Fruit fly (Drosophila melanogaster): Measurements from ENCODE around the gene CG12065.

Gene CG12065

DNA sequence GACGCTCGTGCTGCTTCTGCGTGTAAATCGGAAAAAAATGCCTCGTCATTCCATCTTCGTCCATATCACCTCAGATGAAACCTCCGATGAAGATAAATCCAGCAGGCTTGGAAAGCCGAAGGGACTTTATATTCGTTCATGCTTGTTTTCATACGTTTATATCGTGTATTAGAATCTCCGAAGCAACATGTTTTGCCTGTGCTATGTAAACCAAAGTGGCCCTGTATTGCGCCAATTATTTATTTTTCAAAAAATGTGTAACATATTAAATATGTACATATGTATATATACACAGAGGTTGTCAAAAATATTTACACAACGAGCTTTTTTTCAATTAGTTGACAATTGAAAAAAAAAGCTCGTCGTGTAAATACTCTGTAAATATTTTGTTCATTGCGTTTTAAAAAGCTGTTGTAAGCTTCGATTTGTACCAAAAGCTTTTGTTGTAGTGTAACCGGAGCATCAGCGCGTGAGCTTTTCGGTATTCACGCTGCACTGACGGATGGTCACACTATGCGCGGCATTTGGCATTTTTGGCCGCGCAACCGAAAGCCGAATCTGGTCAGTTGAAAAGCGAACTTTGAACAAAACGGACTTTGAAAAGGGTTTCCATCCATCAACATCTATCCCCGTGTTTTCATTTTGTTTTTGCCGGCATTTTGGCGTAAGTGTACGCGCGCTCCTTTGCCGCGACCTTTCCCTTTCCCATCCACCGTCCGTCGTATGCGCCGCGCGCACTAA lies at the start of gene CG12065:
Gene CG12065 (plus strand): TSS at position 563 of the 741 bp plus-strand sequence.
- TF ChIP-seq insv (optimal IDR thresholded peaks at IDR 0.05) (no peak), h (optimal IDR thresholded peaks at IDR 0.05) (no peak), ttk (optimal IDR thresholded peaks at IDR 0.05) (no peak), Myc (optimal IDR thresholded peaks at IDR 0.05) (no peak), psq (optimal IDR thresholded peaks at IDR 0.05) (no peak), Sin3A (optimal IDR thresholded peaks at IDR 0.05) (no peak)

DNA sequence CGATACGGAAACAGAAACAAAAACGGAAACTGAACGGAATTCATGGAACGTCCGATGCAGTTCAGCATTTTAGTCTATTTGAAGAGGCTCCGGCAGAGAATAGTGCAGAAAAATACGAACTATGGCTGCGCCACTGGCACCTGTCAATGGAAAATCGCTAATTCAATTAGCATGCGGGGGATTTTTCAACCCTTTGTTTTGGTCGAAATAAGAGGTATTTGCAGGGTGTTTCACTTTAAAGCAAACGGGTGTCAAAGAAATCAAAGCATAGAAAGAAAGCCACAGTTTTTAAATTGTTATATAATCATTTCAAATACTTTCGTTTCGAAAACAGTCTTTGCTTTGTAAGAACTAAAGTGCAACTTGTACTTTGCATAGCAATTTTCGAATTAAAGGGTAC lies 44.5 kb upstream of the CG12065 start, which contains the start of gene PIP82:
Gene PIP82 (minus strand): TSS at position 101 of the 400 bp plus-strand sequence.
- TF ChIP-seq ttk (optimal IDR thresholded peaks at IDR 0.05) (no peak), insv (optimal IDR thresholded peaks at IDR 0.05) (no peak), psq (optimal IDR thresholded peaks at IDR 0.05) (no peak), Myc (optimal IDR thresholded peaks at IDR 0.05) (no peak), Sin3A (optimal IDR thresholded peaks at IDR 0.05) (no peak), h (optimal IDR thresholded peaks at IDR 0.05) (no peak)

DNA sequence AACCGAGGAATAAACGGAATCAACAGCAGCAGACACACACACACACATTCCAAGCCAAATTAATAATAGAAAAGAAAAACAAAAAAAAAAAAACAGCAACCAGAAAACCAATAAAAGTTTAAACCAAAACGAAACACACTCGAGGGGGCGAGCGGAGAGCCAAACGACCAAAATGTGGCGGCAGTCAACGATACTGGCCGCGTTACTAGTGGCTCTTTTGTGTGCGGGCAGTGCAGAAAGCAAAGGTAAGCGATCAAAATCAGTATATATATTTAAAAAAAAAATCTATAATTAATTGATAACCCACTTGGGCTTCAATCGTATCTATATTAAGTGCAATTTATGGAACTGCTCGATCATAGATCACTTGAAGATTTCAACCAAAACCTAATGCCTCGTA lies 42.3 kb upstream of the CG12065 start:
- TF ChIP-seq psq (optimal IDR thresholded peaks at IDR 0.05) (no peak), Myc (optimal IDR thresholded peaks at IDR 0.05) (no peak), ttk (optimal IDR thresholded peaks at IDR 0.05) (no peak), Sin3A (optimal IDR thresholded peaks at IDR 0.05) (no peak), h (optimal IDR thresholded peaks at IDR 0.05) (no peak), insv (optimal IDR thresholded peaks at IDR 0.05) (no peak)

DNA sequence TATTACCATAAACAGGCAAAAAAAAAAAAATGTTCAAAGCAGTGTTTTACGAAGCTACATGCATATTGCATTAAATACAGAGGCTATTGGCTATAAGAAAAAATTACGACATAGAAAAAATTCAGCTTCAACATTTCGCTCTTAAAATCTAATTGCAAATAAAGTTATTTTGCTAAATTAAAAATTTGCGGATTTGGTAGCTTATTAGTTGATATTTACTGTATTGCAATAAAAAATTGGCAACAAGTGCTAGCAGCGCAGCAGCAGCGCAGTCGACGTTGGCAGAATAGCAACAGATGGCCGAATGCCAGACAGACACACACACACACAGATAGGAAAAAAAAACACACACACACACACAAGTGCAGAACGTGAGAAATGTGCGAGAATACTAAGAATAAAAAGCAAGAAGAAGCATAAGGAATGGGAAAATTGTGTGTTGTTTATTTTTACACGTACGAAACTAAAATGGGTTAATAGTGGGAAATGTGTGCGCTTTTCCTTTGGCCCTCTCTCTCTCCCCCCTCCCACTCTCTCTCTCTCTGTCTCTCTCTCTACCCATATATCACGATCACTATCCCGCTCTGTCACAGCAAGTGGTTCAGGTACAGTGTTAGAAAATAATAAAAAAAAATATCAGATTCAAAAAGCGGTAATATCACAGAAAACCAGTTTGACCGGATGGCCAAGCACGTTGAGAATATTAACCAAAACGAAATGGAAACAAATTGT lies 40.4 kb upstream of the CG12065 start:
- TF ChIP-seq insv (optimal IDR thresholded peaks at IDR 0.05) (no peak), ttk (optimal IDR thresholded peaks at IDR 0.05) (no peak), Sin3A (optimal IDR thresholded peaks at IDR 0.05) (no peak), h (optimal IDR thresholded peaks at IDR 0.05) (no peak), psq (optimal IDR thresholded peaks at IDR 0.05) (no peak), Myc (optimal IDR thresholded peaks at IDR 0.05) (no peak)

DNA sequence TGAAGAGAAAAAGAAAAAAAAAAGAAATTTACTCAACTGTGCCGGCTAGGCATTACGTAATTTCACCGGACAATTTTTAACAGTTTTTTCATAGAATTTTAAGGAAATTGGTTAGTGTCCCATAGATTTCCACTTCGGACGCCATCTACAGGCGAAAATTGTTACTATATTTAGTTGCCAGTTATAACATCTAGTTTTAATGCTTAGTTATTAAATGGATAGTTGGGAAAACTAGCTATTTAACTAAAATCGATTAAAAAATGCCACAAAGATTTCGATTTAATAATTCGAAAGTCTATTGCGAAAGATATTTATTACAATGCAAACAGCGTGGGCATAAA lies 39.8 kb upstream of the CG12065 start:
- TF ChIP-seq Myc (optimal IDR thresholded peaks at IDR 0.05), result no peak
- no peak for TF ChIP-seq ttk (optimal IDR thresholded peaks at IDR 0.05)
- no peak for TF ChIP-seq psq (optimal IDR thresholded peaks at IDR 0.05)
- no peak for TF ChIP-seq h (optimal IDR thresholded peaks at IDR 0.05)
- TF ChIP-seq insv (optimal IDR thresholded peaks at IDR 0.05), result no peak

DNA sequence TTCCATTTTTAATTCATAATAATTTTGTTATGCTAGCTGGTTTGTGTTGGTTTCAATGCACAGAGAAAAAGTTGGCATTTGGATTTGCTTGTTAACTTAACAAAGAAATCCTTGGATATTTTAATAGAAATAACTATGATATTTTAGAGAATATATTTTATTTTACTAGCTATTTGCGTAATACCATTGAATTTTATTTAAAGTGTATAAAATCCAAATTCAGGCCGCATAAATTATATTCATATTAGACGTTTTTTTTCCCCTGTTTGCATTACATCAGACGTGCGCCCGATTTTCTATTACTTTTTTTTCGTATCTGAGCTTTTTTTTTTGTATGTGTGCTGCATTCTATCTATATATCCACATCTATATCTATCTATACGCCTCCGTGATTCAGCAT lies 39.4 kb upstream of the CG12065 start:
- TF ChIP-seq psq (optimal IDR thresholded peaks at IDR 0.05), result no peak
- TF ChIP-seq ttk (optimal IDR thresholded peaks at IDR 0.05), result no peak
- no peak for TF ChIP-seq Myc (optimal IDR thresholded peaks at IDR 0.05)
- TF ChIP-seq Sin3A (optimal IDR thresholded peaks at IDR 0.05), result no peak
- no peak for TF ChIP-seq insv (optimal IDR thresholded peaks at IDR 0.05)
- TF ChIP-seq h (optimal IDR thresholded peaks at IDR 0.05), result no peak

DNA sequence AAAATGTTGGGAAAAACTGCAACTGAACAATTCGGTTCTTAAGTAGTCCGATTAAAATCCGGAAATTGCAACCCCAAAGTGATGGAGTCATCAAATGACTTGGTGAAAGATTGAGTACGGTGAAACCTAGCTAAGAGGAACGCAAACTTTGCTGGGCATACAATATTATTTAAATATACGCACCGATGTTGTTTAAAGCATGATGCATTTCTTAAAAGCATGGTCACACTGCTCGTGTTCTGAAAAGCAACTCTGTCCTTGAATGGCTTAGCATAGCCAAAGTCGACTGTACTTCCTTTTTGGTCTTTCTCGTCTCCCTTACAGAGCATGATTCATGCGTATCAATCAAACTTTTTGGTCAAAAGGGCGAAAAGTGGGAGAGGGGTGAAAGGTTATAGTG lies 37.5 kb upstream of the CG12065 start:
- TF ChIP-seq h (optimal IDR thresholded peaks at IDR 0.05) (no peak), Myc (optimal IDR thresholded peaks at IDR 0.05) (no peak), ttk (optimal IDR thresholded peaks at IDR 0.05) (no peak), insv (optimal IDR thresholded peaks at IDR 0.05) (no peak), Sin3A (optimal IDR thresholded peaks at IDR 0.05) (no peak), psq (optimal IDR thresholded peaks at IDR 0.05) (no peak)

DNA sequence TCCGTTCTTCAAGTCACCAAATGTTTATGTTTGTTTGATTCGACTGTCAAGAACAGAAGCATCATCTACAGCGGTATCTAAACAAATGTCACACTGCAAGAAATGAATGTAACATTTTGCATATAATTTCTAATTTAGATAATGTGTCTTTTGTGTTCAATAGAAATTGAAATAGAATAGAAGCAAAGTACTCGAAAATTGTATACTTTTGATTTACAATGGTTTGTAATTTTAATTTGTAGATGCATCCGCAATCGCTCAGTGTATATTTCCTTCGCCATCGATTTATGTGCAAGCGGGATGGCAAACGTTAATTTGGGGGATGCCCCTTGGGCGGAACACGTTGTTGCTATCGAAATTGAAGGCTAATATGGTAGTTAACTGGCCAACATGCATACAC lies 35.9 kb upstream of the CG12065 start:
- TF ChIP-seq psq (optimal IDR thresholded peaks at IDR 0.05) (no peak), Sin3A (optimal IDR thresholded peaks at IDR 0.05) (no peak), h (optimal IDR thresholded peaks at IDR 0.05) (no peak), ttk (optimal IDR thresholded peaks at IDR 0.05) (no peak), Myc (optimal IDR thresholded peaks at IDR 0.05) (no peak), insv (optimal IDR thresholded peaks at IDR 0.05) (no peak)

DNA sequence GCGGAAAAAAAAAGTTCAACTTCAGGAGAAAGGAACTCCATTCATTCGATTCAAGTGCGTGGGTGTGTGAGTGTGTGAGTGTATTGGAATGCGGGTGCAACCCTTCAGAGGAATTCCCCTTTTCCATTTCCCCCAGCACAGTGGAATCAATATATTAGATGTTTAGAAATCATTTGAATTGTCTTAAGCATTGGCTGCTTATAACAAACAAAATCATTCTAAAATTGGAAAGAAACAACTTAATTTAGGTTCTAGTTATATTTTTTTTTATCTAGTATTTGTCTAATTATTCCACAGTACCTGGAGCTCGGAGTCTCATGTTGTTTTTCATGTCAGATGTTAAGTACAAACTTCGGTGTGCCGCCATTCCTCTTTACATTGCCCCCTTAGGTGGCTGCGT lies 35.1 kb upstream of the CG12065 start:
- no peak for TF ChIP-seq Myc (optimal IDR thresholded peaks at IDR 0.05)
- TF ChIP-seq psq (optimal IDR thresholded peaks at IDR 0.05), result no peak
- no peak for TF ChIP-seq insv (optimal IDR thresholded peaks at IDR 0.05)
- TF ChIP-seq Sin3A (optimal IDR thresholded peaks at IDR 0.05), result no peak
- no peak for TF ChIP-seq ttk (optimal IDR thresholded peaks at IDR 0.05)
- TF ChIP-seq h (optimal IDR thresholded peaks at IDR 0.05), result no peak

DNA sequence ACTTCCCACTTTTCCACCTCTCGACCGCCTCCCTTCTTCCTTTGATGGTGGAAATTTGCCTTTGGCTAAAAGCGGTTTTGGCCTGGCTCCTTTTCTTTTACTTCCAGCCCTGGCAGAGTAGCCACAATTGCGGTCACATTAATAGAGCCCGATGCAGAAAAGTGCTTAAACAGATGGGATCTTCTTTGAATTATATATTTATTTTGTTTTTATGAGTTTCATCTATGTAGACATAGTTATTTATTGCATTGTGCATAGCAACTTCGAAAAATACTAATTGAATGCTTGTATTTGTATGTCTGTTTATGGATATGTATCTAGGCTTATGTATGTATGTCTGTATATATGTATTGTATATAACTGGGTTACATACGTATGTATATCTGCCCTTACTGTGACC lies 32.1 kb upstream of the CG12065 start:
- no peak for TF ChIP-seq Sin3A (optimal IDR thresholded peaks at IDR 0.05)
- no peak for TF ChIP-seq ttk (optimal IDR thresholded peaks at IDR 0.05)
- TF ChIP-seq Myc (optimal IDR thresholded peaks at IDR 0.05), result no peak
- no peak for TF ChIP-seq psq (optimal IDR thresholded peaks at IDR 0.05)
- TF ChIP-seq h (optimal IDR thresholded peaks at IDR 0.05), result no peak
- TF ChIP-seq insv (optimal IDR thresholded peaks at IDR 0.05), result no peak

DNA sequence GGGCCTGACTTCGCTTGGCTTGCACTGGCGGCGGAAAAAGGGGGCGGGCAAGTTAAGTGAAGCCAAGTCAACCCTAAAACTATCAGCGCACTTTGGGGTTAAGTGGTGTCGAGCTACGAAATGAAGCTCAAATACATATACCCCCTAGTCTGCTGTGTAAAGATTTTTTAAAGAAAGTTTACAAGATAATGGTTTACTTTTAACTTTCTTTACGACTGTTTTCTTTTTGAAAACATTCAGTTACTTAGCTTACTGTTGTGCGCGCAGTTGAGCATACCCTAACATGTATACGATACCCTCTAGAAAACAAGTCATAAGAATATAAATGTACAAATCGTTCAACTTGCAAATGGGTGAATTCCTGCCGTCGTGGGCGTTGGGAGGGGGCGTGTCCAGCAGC lies 31.4 kb upstream of the CG12065 start:
- TF ChIP-seq insv (optimal IDR thresholded peaks at IDR 0.05), result no peak
- TF ChIP-seq Myc (optimal IDR thresholded peaks at IDR 0.05), result no peak
- no peak for TF ChIP-seq h (optimal IDR thresholded peaks at IDR 0.05)
- TF ChIP-seq ttk (optimal IDR thresholded peaks at IDR 0.05), result no peak
- TF ChIP-seq Sin3A (optimal IDR thresholded peaks at IDR 0.05), result no peak

DNA sequence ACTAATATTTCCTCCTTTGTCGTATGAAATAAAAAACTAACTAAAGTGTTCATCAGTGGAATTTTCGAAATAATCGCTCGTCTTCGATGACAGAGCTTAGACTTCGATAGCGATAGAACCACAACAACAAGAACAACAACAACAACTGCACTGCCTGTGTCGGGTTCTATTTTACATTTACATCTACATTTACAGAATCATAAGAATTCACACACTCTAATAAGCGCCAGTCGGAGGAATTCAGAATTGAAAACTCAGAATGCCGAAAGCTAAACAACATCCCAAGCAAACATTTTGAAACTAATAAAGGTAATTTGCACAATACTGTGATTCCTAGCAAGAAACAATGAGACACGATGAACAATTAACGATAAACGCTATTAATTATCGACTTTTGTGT lies 19.8 kb upstream of the CG12065 start:
- TF ChIP-seq ttk (optimal IDR thresholded peaks at IDR 0.05) (no peak), h (optimal IDR thresholded peaks at IDR 0.05) (no peak), Sin3A (optimal IDR thresholded peaks at IDR 0.05) (no peak), Myc (optimal IDR thresholded peaks at IDR 0.05) (no peak), psq (optimal IDR thresholded peaks at IDR 0.05) (no peak)

Measured in Kc167 (cell line).